Worm (Caenorhabditis elegans) whole organism, L4 larva: ENCODE results near the gene srp-6.

ENCODE experiments used
- mdl-1 ChIP-seq, 2 experiments: fragments of 150-350 bp in 1 of 2; sonication (generic microtip) in 1 of 2; optimal IDR thresholded peaks; 2 replicates each; lab custom pipeline; 2014 to 2017; ENCODE audit warnings: missing biosample characterization in 2 of 2, missing genetic modification characterization in 2 of 2
- nhr-77 ChIP-seq: fragments of 150-350 bp; optimal IDR thresholded peaks from 2 replicates; lab custom pipeline; 2014; ENCODE audit warnings: missing biosample characterization, missing genetic modification characterization
- ztf-11 ChIP-seq: fragments of 150-350 bp; optimal IDR thresholded peaks from 2 replicates; lab custom pipeline; 2014; ENCODE audit warnings: missing biosample characterization, missing genetic modification characterization

ce11 chrV:7381008-7381407, 4.9 kb downstream of the srp-6 start, which contains the start of gene C03G6.17:
- no peak for TF ChIP-seq nhr-77 (tag; lab: Kevin White, UChicago)
- no peak for TF ChIP-seq ztf-11 (tag; lab: Kevin White, UChicago)
- no peak for TF ChIP-seq mdl-1 (tag; optimal IDR thresholded peaks at IDR 0.05; lab: Kevin White, UChicago)
